Fruit fly (Drosophila melanogaster): ENCODE data around the gene spz.

DNA sequence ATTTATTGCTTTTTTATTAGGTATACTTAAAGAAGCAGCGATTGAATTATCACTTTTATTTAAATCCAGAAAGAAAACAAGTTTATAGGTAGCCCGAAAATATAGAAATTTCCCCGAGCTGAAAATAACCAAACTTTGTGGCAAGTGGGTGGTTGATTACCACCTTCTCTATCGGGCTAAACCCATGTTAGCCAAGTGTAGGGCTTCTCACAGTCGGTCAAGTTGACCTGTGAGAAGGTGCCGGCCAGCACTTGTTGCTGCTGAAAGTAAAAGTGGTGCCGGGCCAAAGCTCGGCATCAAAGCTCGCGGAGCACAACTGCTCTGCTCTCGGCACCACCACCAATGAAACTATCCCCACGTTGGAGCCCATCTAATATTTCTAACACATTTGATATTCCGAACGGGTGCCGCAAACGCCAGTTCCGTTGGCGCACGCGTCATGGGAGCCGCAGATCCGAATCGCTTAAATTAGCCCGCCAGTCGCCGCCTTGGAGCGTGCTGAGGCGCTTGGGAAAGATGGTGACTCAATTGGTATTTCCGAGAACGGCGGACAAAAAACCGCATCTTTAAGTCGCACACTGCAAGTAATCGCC, 1.1 kb upstream of the spz start:
- no peak for TF ChIP-seq psq (GFP tag; optimal IDR thresholded peaks at IDR 0.05)
- no peak for TF ChIP-seq ab (GFP tag; optimal IDR thresholded peaks at IDR 0.05)
- TF ChIP-seq mirr (GFP tag; optimal IDR thresholded peaks at IDR 0.05): no peak
- no peak for TF ChIP-seq CG7987 (GFP tag; optimal IDR thresholded peaks at IDR 0.05)

Measured in whole organism, embryonic.